Fruit fly (Drosophila melanogaster) whole organism, prepupa: ENCODE measurements around the gene Socs16D.

ENCODE experiments used
- Blimp-1 ChIP-seq: fragments of 200-800 bp; sonication (Bioruptor generic); optimal IDR thresholded peaks from 3 replicates; lab custom pipeline; 2017; ENCODE audit warnings: missing biosample characterization, missing genetic modification characterization, mild to moderate bottlenecking, moderate library complexity, missing genetic modification reagents
- CG10631 ChIP-seq: fragments of 200-800 bp; sonication (Bioruptor generic); optimal IDR thresholded peaks from 2 replicates; lab custom pipeline; 2016; ENCODE audit warnings: missing biosample characterization, missing genetic modification characterization
- CG10669 ChIP-seq: fragments of 200-800 bp; sonication (Bioruptor generic); optimal IDR thresholded peaks from 3 replicates; lab custom pipeline; 2018; ENCODE audit warnings: missing biosample characterization, mild to moderate bottlenecking, missing genetic modification characterization, moderate library complexity
- CG11294 ChIP-seq: fragments of 200-800 bp; sonication (Bioruptor generic); IDR thresholded peaks from 2 replicates; pipeline ENCODE4 v1.3.6; 2022; ENCODE audit warnings: missing biosample characterization, missing genetic modification characterization
- CG11762 ChIP-seq: fragments of 200-800 bp; sonication (Bioruptor generic); optimal IDR thresholded peaks from 3 replicates; lab custom pipeline; 2016; ENCODE audit warnings: missing biosample characterization, missing genetic modification characterization; ENCODE audit not compliant: insufficient read depth
- CG11902 ChIP-seq: fragments of 200-800 bp; sonication (Bioruptor generic); optimal IDR thresholded peaks from 3 replicates; lab custom pipeline; 2016; ENCODE audit warnings: missing biosample characterization, missing genetic modification characterization
- CG16779 ChIP-seq: fragments of 200-800 bp; sonication (Bioruptor generic); optimal IDR thresholded peaks from 3 replicates; lab custom pipeline; 2017; ENCODE audit warnings: missing biosample characterization, mild to moderate bottlenecking, missing genetic modification characterization
- CG3032 ChIP-seq: fragments of 200-800 bp; optimal IDR thresholded peaks from 2 replicates; lab custom pipeline; 2019; ENCODE audit warnings: missing biosample characterization, mild to moderate bottlenecking, missing genetic modification characterization, moderate library complexity
- CG31627 ChIP-seq: fragments of 200-800 bp; sonication (Bioruptor generic); optimal IDR thresholded peaks from 3 replicates; lab custom pipeline; 2016; ENCODE audit warnings: missing biosample characterization, missing genetic modification characterization
- CG32006 ChIP-seq: fragments of 200-800 bp; sonication (Bioruptor generic); optimal IDR thresholded peaks from 3 replicates; lab custom pipeline; 2017; ENCODE audit warnings: missing biosample characterization, mild to moderate bottlenecking, missing genetic modification characterization
- CG34406 ChIP-seq: fragments of 200-800 bp; sonication (Bioruptor generic); optimal IDR thresholded peaks from 3 replicates; lab custom pipeline; 2016; ENCODE audit warnings: missing biosample characterization, missing genetic modification characterization
- CG3919 ChIP-seq: fragments of 200-800 bp; sonication (Bioruptor generic); optimal IDR thresholded peaks from 3 replicates; lab custom pipeline; 2016; ENCODE audit warnings: missing biosample characterization, missing genetic modification characterization
- CG4318 ChIP-seq: fragments of 200-800 bp; sonication (Bioruptor generic); optimal IDR thresholded peaks from 3 replicates; lab custom pipeline; 2017; ENCODE audit warnings: missing biosample characterization, mild to moderate bottlenecking, missing genetic modification characterization
- CG6163 ChIP-seq: fragments of 200-800 bp; sonication (Bioruptor generic); IDR thresholded peaks from 3 replicates; pipeline ENCODE4 v1.3.6; 2022; ENCODE audit warnings: missing biosample characterization, missing genetic modification characterization
- CG6276 ChIP-seq: fragments of 200-800 bp; sonication (Bioruptor generic); optimal IDR thresholded peaks from 2 replicates; lab custom pipeline; 2017; ENCODE audit warnings: missing biosample characterization, mild to moderate bottlenecking, missing genetic modification characterization
- CG6792 ChIP-seq: fragments of 200-800 bp; sonication (Bioruptor generic); optimal IDR thresholded peaks from 3 replicates; lab custom pipeline; 2016; ENCODE audit warnings: missing biosample characterization, missing genetic modification characterization
- CG6808 ChIP-seq: fragments of 200-800 bp; sonication (Bioruptor generic); optimal IDR thresholded peaks from 3 replicates; lab custom pipeline; 2017; ENCODE audit warnings: missing biosample characterization, missing genetic modification characterization, mild to moderate bottlenecking, moderate library complexity, missing genetic modification reagents
- CG6854 ChIP-seq: fragments of 200-800 bp; sonication (Bioruptor generic); optimal IDR thresholded peaks from 2 replicates; lab custom pipeline; 2017; ENCODE audit warnings: missing biosample characterization, mild to moderate bottlenecking, missing genetic modification characterization
- CG7368 ChIP-seq: fragments of 200-800 bp; sonication (Bioruptor generic); optimal IDR thresholded peaks from 3 replicates; lab custom pipeline; 2016; ENCODE audit warnings: missing biosample characterization, missing genetic modification characterization
- CG8319 ChIP-seq: fragments of 200-800 bp; sonication (Bioruptor generic); optimal IDR thresholded peaks from 3 replicates; lab custom pipeline; 2016; ENCODE audit warnings: missing biosample characterization, missing genetic modification characterization
- CG9139 ChIP-seq: fragments of 200-800 bp; sonication (Bioruptor generic); optimal IDR thresholded peaks from 3 replicates; lab custom pipeline; 2017; ENCODE audit warnings: missing biosample characterization, mild to moderate bottlenecking, missing genetic modification characterization
- Eip75B ChIP-seq: fragments of 200-800 bp; sonication (Bioruptor generic); optimal IDR thresholded peaks from 3 replicates; lab custom pipeline; 2016; ENCODE audit warnings: missing biosample characterization, missing genetic modification characterization
- Eip78C ChIP-seq: fragments of 200-800 bp; sonication (Bioruptor generic); peaks from one replicate; lab custom pipeline; 2016; ENCODE audit warnings: missing biosample characterization, missing genetic modification characterization
- Ets21C ChIP-seq: fragments of 200-800 bp; sonication (Bioruptor generic); optimal IDR thresholded peaks from 3 replicates; lab custom pipeline; 2016; ENCODE audit warnings: missing biosample characterization, missing genetic modification characterization
- Ets96B ChIP-seq: fragments of 200-800 bp; optimal IDR thresholded peaks from 2 replicates; lab custom pipeline; 2019; ENCODE audit warnings: missing biosample characterization, mild to moderate bottlenecking, missing genetic modification characterization, moderate library complexity
- Gug ChIP-seq: fragments of 200-800 bp; sonication (Bioruptor generic); IDR thresholded peaks from 2 replicates; pipeline ENCODE4 v1.3.6; 2022; ENCODE audit warnings: missing biosample characterization, missing genetic modification characterization
- Hr38 ChIP-seq: sonication (Bioruptor generic); optimal IDR thresholded peaks from 2 replicates; lab custom pipeline; 2016; ENCODE audit warnings: missing biosample characterization, missing genetic modification characterization
- Hr39 ChIP-seq: fragments of 200-800 bp; sonication (Bioruptor generic); optimal IDR thresholded peaks from 2 replicates; lab custom pipeline; 2016; ENCODE audit warnings: missing biosample characterization, missing genetic modification characterization
- Lpt ChIP-seq: fragments of 200-800 bp; sonication (Bioruptor generic); optimal IDR thresholded peaks from 3 replicates; lab custom pipeline; 2016; ENCODE audit warnings: missing biosample characterization, missing genetic modification characterization
- Met ChIP-seq: fragments of 200-800 bp; sonication (Bioruptor generic); optimal IDR thresholded peaks from 3 replicates; lab custom pipeline; 2016; ENCODE audit warnings: missing biosample characterization, missing genetic modification characterization
- OdsH ChIP-seq: fragments of 200-800 bp; sonication (Bioruptor generic); optimal IDR thresholded peaks from 3 replicates; lab custom pipeline; 2016; ENCODE audit warnings: missing biosample characterization, missing genetic modification characterization
- Smox ChIP-seq: fragments of 200-800 bp; sonication (Bioruptor generic); optimal IDR thresholded peaks from 3 replicates; lab custom pipeline; 2016; ENCODE audit warnings: missing biosample characterization, missing genetic modification characterization
- Sox102F ChIP-seq: fragments of 200-800 bp; sonication (Bioruptor generic); optimal IDR thresholded peaks from 2 replicates; lab custom pipeline; 2016; ENCODE audit warnings: missing biosample characterization, mild to moderate bottlenecking, missing genetic modification characterization
- Sox14 ChIP-seq: fragments of 200-800 bp; sonication (Bioruptor generic); optimal IDR thresholded peaks from 3 replicates; lab custom pipeline; 2016; ENCODE audit warnings: missing biosample characterization, missing genetic modification characterization
- Sox15 ChIP-seq: fragments of 200-800 bp; sonication (Bioruptor generic); optimal IDR thresholded peaks from 3 replicates; lab custom pipeline; 2016; ENCODE audit warnings: missing biosample characterization, missing genetic modification characterization
- achi ChIP-seq: fragments of 200-800 bp; sonication (Bioruptor generic); optimal IDR thresholded peaks from 3 replicates; lab custom pipeline; 2016; ENCODE audit warnings: missing biosample characterization, missing genetic modification characterization
- acj6 ChIP-seq: fragments of 200-800 bp; sonication (Bioruptor generic); optimal IDR thresholded peaks from 3 replicates; lab custom pipeline; 2016; ENCODE audit warnings: missing biosample characterization, missing genetic modification characterization
- cyc ChIP-seq: fragments of 200-800 bp; sonication (Bioruptor generic); optimal IDR thresholded peaks from 3 replicates; lab custom pipeline; 2016; ENCODE audit warnings: missing biosample characterization, missing genetic modification characterization
- dac ChIP-seq: fragments of 200-800 bp; sonication (Bioruptor generic); optimal IDR thresholded peaks from 2 replicates; lab custom pipeline; 2017; ENCODE audit warnings: missing biosample characterization, mild to moderate bottlenecking, missing genetic modification characterization
- dsx ChIP-seq: fragments of 200-800 bp; optimal IDR thresholded peaks from 3 replicates; lab custom pipeline; 2019; ENCODE audit warnings: missing biosample characterization, mild to moderate bottlenecking, missing genetic modification characterization, moderate library complexity; ENCODE audit not compliant: poor library complexity, severe bottlenecking
- eg ChIP-seq: fragments of 200-800 bp; sonication (Bioruptor generic); IDR thresholded peaks from 3 replicates; pipeline ENCODE4 v1.3.6; 2022; ENCODE audit warnings: missing biosample characterization, missing genetic modification characterization
- esn ChIP-seq: fragments of 200-800 bp; sonication (Bioruptor generic); optimal IDR thresholded peaks from 2 replicates; lab custom pipeline; 2016; ENCODE audit warnings: missing biosample characterization, mild to moderate bottlenecking, missing genetic modification characterization, moderate library complexity
- fkh ChIP-seq: fragments of 200-800 bp; sonication (Bioruptor generic); optimal IDR thresholded peaks from 3 replicates; lab custom pipeline; 2017; ENCODE audit warnings: missing biosample characterization, mild to moderate bottlenecking, missing genetic modification characterization, moderate library complexity
- lz ChIP-seq: fragments of 200-800 bp; sonication (Bioruptor generic); optimal IDR thresholded peaks from 3 replicates; lab custom pipeline; 2016; ENCODE audit warnings: missing biosample characterization, missing genetic modification characterization
- net ChIP-seq: fragments of 200-800 bp; sonication (Bioruptor generic); optimal IDR thresholded peaks from 3 replicates; lab custom pipeline; 2016; ENCODE audit warnings: missing biosample characterization, missing genetic modification characterization
- pdm3 ChIP-seq: fragments of 200-800 bp; sonication (Bioruptor generic); optimal IDR thresholded peaks from 3 replicates; lab custom pipeline; 2016; ENCODE audit warnings: missing biosample characterization, missing genetic modification characterization
- salr ChIP-seq, 2 experiments: fragments of 200-800 bp; sonication (Bioruptor generic); optimal IDR thresholded peaks; 3 replicates each; lab custom pipeline; 2016 to 2018; ENCODE audit warnings: missing biosample characterization in 2 of 2, missing genetic modification characterization in 2 of 2, mild to moderate bottlenecking in 1 of 2
- spab ChIP-seq: fragments of 200-800 bp; sonication (Bioruptor generic); optimal IDR thresholded peaks from 2 replicates; lab custom pipeline; 2017; ENCODE audit warnings: missing biosample characterization, mild to moderate bottlenecking, missing genetic modification characterization, missing genetic modification reagents
- ss ChIP-seq, 2 experiments: fragments of 200-800 bp; sonication (Bioruptor generic); optimal IDR thresholded peaks; 2 replicates in 1 of 2; 3 replicates in 1 of 2; lab custom pipeline; 2017 to 2018; ENCODE audit warnings: mild to moderate bottlenecking in 2 of 2, missing biosample characterization in 2 of 2, missing genetic modification characterization in 2 of 2, moderate library complexity in 1 of 2
- svp ChIP-seq: fragments of 200-800 bp; sonication (Bioruptor generic); peaks from one replicate; lab custom pipeline; 2016; ENCODE audit warnings: missing biosample characterization, missing genetic modification characterization

The Socs16D gene

dm6 chrX:17816437-17816836 lies 10.9 kb downstream of the Socs16D start (continued):
- TF ChIP-seq achi (GFP tag; lab: Kevin White, UChicago) (peak; percentile 24), CG11902 (GFP tag; lab: Kevin White, UChicago) (no peak)
- TF ChIP-seq, all 60 proteins: peak for 28

- peak; percentile 74 for TF ChIP-seq esn (GFP tag; lab: Kevin White, UChicago)
- TF ChIP-seq ss (GFP tag; optimal IDR thresholded peaks at IDR 0.05; lab: Kevin White, UChicago): peak; percentile 47 to 55
- TF ChIP-seq pdm3 (GFP tag; lab: Kevin White, UChicago): peak; percentile 20
- no peak for TF ChIP-seq CG6276 (GFP tag; lab: Kevin White, UChicago)
- TF ChIP-seq CG9139 (GFP tag; lab: Kevin White, UChicago): no peak
- no peak for TF ChIP-seq Lpt (GFP tag; lab: Kevin White, UChicago)
- TF ChIP-seq Gug (GFP tag; lab: Robert Waterston, UW): no peak
- TF ChIP-seq CG32006: no peak
- no peak for TF ChIP-seq CG11294 (GFP tag; lab: Robert Waterston, UW)
- TF ChIP-seq acj6 (GFP tag; lab: Kevin White, UChicago): peak; percentile 34
- TF ChIP-seq CG7368: no peak
- peak; percentile 39 for TF ChIP-seq CG3032
- TF ChIP-seq CG31627 (GFP tag; lab: Kevin White, UChicago): peak; percentile 60
- peak; percentile 88 for TF ChIP-seq svp
- peak; percentile 11 for TF ChIP-seq spab (GFP tag; lab: Kevin White, UChicago)
- no peak for TF ChIP-seq CG8319 (GFP tag; lab: Kevin White, UChicago)
- no peak for TF ChIP-seq fkh
- TF ChIP-seq CG6854: peak; percentile 21
- TF ChIP-seq Hr38 (GFP tag; lab: Kevin White, UChicago): no peak
- peak; percentile 71 for TF ChIP-seq OdsH (GFP tag; lab: Kevin White, UChicago)
- peak; percentile 50 for TF ChIP-seq Ets21C (GFP tag; lab: Kevin White, UChicago)
- TF ChIP-seq CG10669: peak; percentile 42
- peak; percentile 54 for TF ChIP-seq cyc (GFP tag; lab: Kevin White, UChicago)
- peak; percentile 30 for TF ChIP-seq CG6808 (GFP tag; lab: Kevin White, UChicago)
- peak; percentile 42 for TF ChIP-seq Eip75B (GFP tag; lab: Kevin White, UChicago)
- peak; percentile 57; the same call in 2 of the 3 replicates for TF ChIP-seq CG6163 (GFP tag; lab: Robert Waterston, UW)
- TF ChIP-seq Hr39: peak; percentile 72
- no peak for TF ChIP-seq eg (GFP tag; lab: Robert Waterston, UW)
- peak; percentile 41 for TF ChIP-seq CG3919 (GFP tag; lab: Kevin White, UChicago)
- no peak for TF ChIP-seq CG11762 (GFP tag; lab: Kevin White, UChicago)
- no peak for TF ChIP-seq Sox15 (GFP tag; lab: Kevin White, UChicago)
- TF ChIP-seq net (GFP tag; lab: Kevin White, UChicago): no peak
- no peak for TF ChIP-seq dac (GFP tag; lab: Kevin White, UChicago)
- peak; percentile 66 for TF ChIP-seq lz (GFP tag; lab: Kevin White, UChicago)
- TF ChIP-seq dsx (GFP tag; lab: Kevin White, UChicago): peak; percentile 56
- peak; percentile 71 for TF ChIP-seq Sox102F (GFP tag; lab: Kevin White, UChicago)
- TF ChIP-seq Eip78C (GFP tag; lab: Kevin White, UChicago): peak; percentile 84
- TF ChIP-seq Blimp-1 (GFP tag; lab: Kevin White, UChicago): peak; percentile 29
- peak; percentile 52 for TF ChIP-seq Sox14 (GFP tag; lab: Kevin White, UChicago)
- peak in 1 of 2 experiments; percentile 8 for TF ChIP-seq salr (GFP tag; optimal IDR thresholded peaks at IDR 0.05; lab: Kevin White, UChicago)
- no peak for TF ChIP-seq CG11902 (GFP tag; lab: Kevin White, UChicago)
- TF ChIP-seq CG10631: peak; percentile 23
- no peak for TF ChIP-seq CG4318 (GFP tag; lab: Kevin White, UChicago)
- peak; percentile 52 for TF ChIP-seq CG6792
- peak; percentile 57 for TF ChIP-seq Ets96B (tag; lab: Kevin White, UChicago)
- TF ChIP-seq Smox (GFP tag; lab: Kevin White, UChicago): peak; percentile 68
- no peak for TF ChIP-seq CG16779 (tag; lab: Kevin White, UChicago)
- TF ChIP-seq Met (GFP tag; lab: Kevin White, UChicago): peak; percentile 76
- TF ChIP-seq CG34406 (GFP tag; lab: Kevin White, UChicago): peak; percentile 20
These were observed 12.6 kb downstream of the Socs16D start for dm6 chrX:17814783-17815182.
